Fruit fly (Drosophila melanogaster) whole organism, prepupa: Measurements from ENCODE around the gene shep.

Experiments used
- CG11294 ChIP-seq: fragments of 200-800 bp; sonication (Bioruptor generic); IDR thresholded peaks from 2 replicates; pipeline ENCODE4 v1.3.6; 2022; ENCODE audit warnings: missing biosample characterization, missing genetic modification characterization
- CG16779 ChIP-seq: fragments of 200-800 bp; sonication (Bioruptor generic); optimal IDR thresholded peaks from 3 replicates; lab custom pipeline; 2017; ENCODE audit warnings: missing biosample characterization, mild to moderate bottlenecking, missing genetic modification characterization
- OdsH ChIP-seq: fragments of 200-800 bp; sonication (Bioruptor generic); optimal IDR thresholded peaks from 3 replicates; lab custom pipeline; 2016; ENCODE audit warnings: missing biosample characterization, missing genetic modification characterization
- spab ChIP-seq: fragments of 200-800 bp; sonication (Bioruptor generic); optimal IDR thresholded peaks from 2 replicates; lab custom pipeline; 2017; ENCODE audit warnings: missing biosample characterization, mild to moderate bottlenecking, missing genetic modification characterization, missing genetic modification reagents

DNA sequence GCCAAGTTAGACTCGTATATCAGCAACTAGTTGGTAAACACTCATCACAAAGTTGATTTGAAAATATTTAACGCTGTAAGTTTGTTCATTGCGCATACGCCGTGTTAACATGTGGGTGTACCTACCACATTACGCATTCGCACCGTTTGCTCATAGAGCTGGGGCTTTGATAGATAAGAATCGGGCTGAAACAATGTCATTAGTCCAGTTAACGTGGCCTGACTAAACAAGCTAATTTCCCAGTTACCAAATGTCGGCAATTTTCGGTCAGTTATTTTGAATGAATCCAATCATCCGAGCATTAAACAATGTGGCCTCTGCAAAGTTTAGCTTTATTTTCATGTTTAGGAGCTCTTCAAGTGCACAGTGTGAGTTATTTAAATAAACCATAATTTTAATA, 148.5 kb downstream of the shep start, which contains the start of gene CG4597:
- TF ChIP-seq spab (GFP tag; lab: Kevin White, UChicago) (no peak), CG11294 (GFP tag; lab: Robert Waterston, UW) (no peak), OdsH (GFP tag; lab: Kevin White, UChicago) (no peak), CG16779 (tag; lab: Kevin White, UChicago) (no peak)
